Worm (Caenorhabditis elegans) whole organism, L4/young adult: ENCODE results near the gene aptf-2.

Experiments used
- W03F9.2 ChIP-seq: fragments of 150-350 bp; optimal IDR thresholded peaks from 2 replicates; lab custom pipeline; 2014; ENCODE audit warnings: missing biosample characterization, missing genetic modification characterization
- him-1 ChIP-seq: sonication (generic microtip); optimal IDR thresholded peaks from 2 replicates; lab custom pipeline; 2016; ENCODE audit warnings: missing genotype, missing genetic modification reagents, missing genetic modification characterization, missing compliant biosample characterization

DNA sequence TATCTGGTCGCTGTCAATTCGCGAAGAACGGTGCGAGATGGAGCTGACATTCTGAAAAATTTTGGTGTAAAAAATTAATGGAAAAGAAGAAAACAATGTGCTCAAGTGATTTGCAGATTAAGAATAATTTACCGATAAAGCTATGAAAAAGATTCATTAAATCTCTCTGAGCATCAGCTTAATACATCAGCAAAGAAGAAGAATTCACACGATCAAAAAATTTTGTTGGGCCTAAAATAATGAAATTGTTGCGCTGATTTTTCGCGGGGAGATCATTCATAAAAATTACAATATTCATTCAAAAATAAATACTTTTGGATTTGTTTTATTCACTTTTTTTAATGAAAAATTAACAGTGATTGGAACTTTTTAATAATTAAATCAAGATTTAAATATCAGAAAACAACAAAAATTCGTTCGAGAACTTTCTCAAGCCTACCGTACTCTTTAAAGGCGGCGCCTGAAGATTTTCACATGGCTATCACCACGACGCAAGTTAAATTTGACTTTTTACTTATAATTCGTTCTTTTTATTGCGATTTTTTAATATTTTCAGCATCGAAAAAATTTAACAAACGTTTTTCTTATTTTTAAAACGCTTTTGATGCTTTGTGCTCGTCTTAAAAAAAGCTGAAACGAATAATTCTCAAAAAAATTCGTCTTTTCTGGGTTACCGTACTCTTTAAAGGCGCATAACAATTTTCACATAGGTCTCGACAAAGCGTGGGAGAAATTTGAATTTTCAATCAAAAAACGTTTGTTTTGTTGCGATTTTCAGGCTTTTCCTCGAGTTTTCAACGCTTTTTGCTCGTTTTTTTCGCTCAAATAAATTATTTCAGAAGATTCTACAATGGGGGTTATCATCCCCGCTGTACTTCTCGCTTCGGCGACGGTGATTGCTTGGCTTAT lies 15.1 kb downstream of the aptf-2 start, which contains the start of the genes memi-2 and cyp-31A5:
- TF ChIP-seq him-1 (tag; lab: Kevin White, UChicago) (no peak), W03F9.2 (no peak)
